Worm (Caenorhabditis elegans): ENCODE data around the gene acr-2.

The acr-2 gene

ce11 chrX:6735494-6735893 lies 33.1 kb downstream of the acr-2 start:
- TF ChIP-seq pha-4 (tag; optimal IDR thresholded peaks at IDR 0.05) (peak; percentile 3), lin-39 (tag; optimal IDR thresholded peaks at IDR 0.05) (peak; percentile 20), mdl-1 (tag; optimal IDR thresholded peaks at IDR 0.05) (peak; percentile 48), nhr-23 (tag; optimal IDR thresholded peaks at IDR 0.05) (peak; percentile 22), nfya-1 (tag; optimal IDR thresholded peaks at IDR 0.05; ENCODE audit: insufficient read depth) (peak; percentile 51), lsy-12 (tag; optimal IDR thresholded peaks at IDR 0.05) (peak; percentile 37), nhr-76 (tag; optimal IDR thresholded peaks at IDR 0.05) (no peak), nhr-25 (tag; optimal IDR thresholded peaks at IDR 0.05) (peak; percentile 54), nhr-43 (tag; optimal IDR thresholded peaks at IDR 0.05; ENCODE audit: poor library complexity, severe bottlenecking) (peak; percentile 76), unc-62 (GFP tag; optimal IDR thresholded peaks at IDR 0.05) (no peak)

- TF ChIP-seq nhr-25 (tag; optimal IDR thresholded peaks at IDR 0.05) (peak; percentile 97), hmg-11 (tag; optimal IDR thresholded peaks at IDR 0.05) (no peak), elt-3 (tag; optimal IDR thresholded peaks at IDR 0.05) (peak; percentile 84 to 98 (median 86)), daf-12 (tag; optimal IDR thresholded peaks at IDR 0.05) (no peak), mdl-1 (tag; optimal IDR thresholded peaks at IDR 0.05) (peak; percentile 92), nhr-11 (tag; optimal IDR thresholded peaks at IDR 0.05) (peak; percentile 61), zag-1 (tag; optimal IDR thresholded peaks at IDR 0.05) (no peak), pha-4 (tag; optimal IDR thresholded peaks at IDR 0.05) (peak; percentile 28), ceh-28 (tag; optimal IDR thresholded peaks at IDR 0.05) (no peak), ztf-4 (tag; optimal IDR thresholded peaks at IDR 0.05) (no peak), nhr-43 (tag; optimal IDR thresholded peaks at IDR 0.05; ENCODE audit: poor library complexity, severe bottlenecking) (peak; percentile 95), nhr-67 (tag; optimal IDR thresholded peaks at IDR 0.05) (no peak), jun-1 (tag; optimal IDR thresholded peaks at IDR 0.05) (peak; percentile 18), fkh-2 (tag; optimal IDR thresholded peaks at IDR 0.05) (no peak), egl-27 (tag; optimal IDR thresholded peaks at IDR 0.05) (peak; percentile 63), elt-1 (tag; optimal IDR thresholded peaks at IDR 0.05) (peak; percentile 26), pqm-1 (tag; optimal IDR thresholded peaks at IDR 0.05) (peak; percentile 46), elt-2 (tag; optimal IDR thresholded peaks at IDR 0.05) (peak; percentile 94), ceh-82 (tag; optimal IDR thresholded peaks at IDR 0.05) (no peak), snpc-4 (tag; optimal IDR thresholded peaks at IDR 0.05) (no peak), fkh-10 (GFP tag; optimal IDR thresholded peaks at IDR 0.05) (peak; percentile 90), lin-39 (tag; optimal IDR thresholded peaks at IDR 0.05) (no peak), tbx-2 (tag; optimal IDR thresholded peaks at IDR 0.05) (peak; percentile 62), lin-15B (tag; optimal IDR thresholded peaks at IDR 0.05) (no peak), mml-1 (tag; optimal IDR thresholded peaks at IDR 0.05) (peak; percentile 50), nhr-77 (tag; optimal IDR thresholded peaks at IDR 0.05) (no peak), nhr-23 (tag; optimal IDR thresholded peaks at IDR 0.05) (peak; percentile 74), nfya-1 (tag; optimal IDR thresholded peaks at IDR 0.05; ENCODE audit: insufficient read depth) (peak; percentile 28), unc-39 (tag; optimal IDR thresholded peaks at IDR 0.05) (no peak), sea-2 (GFP tag; optimal IDR thresholded peaks at IDR 0.05) (no peak), skn-1 (tag; optimal IDR thresholded peaks at IDR 0.05) (peak; percentile 16), unc-62 (GFP tag; optimal IDR thresholded peaks at IDR 0.05) (peak; percentile 59), fos-1 (tag; optimal IDR thresholded peaks at IDR 0.05) (no peak), eor-1 (tag; optimal IDR thresholded peaks at IDR 0.05) (no peak), ceh-9 (tag; optimal IDR thresholded peaks at IDR 0.05) (no peak), nhr-76 (tag; optimal IDR thresholded peaks at IDR 0.05) (no peak)
Measured at ce11 chrX:6736358-6736991, 34.1 kb downstream of the acr-2 start.

ce11 chrX:6737329-6738008 lies 35.1 kb downstream of the acr-2 start:
- TF ChIP-seq R02D3.7 (tag; optimal IDR thresholded peaks at IDR 0.05) (peak; percentile 68), egl-27 (tag; optimal IDR thresholded peaks at IDR 0.05) (no peak), lsy-12 (tag; optimal IDR thresholded peaks at IDR 0.05) (peak; percentile 53), mml-1 (tag; optimal IDR thresholded peaks at IDR 0.05) (peak; percentile 94), ceh-9 (tag; optimal IDR thresholded peaks at IDR 0.05) (no peak), ama-1 (optimal IDR thresholded peaks at IDR 0.05) (no peak), nhr-28 (tag; optimal IDR thresholded peaks at IDR 0.05) (no peak), nhr-77 (tag; optimal IDR thresholded peaks at IDR 0.05) (no peak), eor-1 (tag; optimal IDR thresholded peaks at IDR 0.05) (no peak), mdl-1 (tag; optimal IDR thresholded peaks at IDR 0.05) (peak; percentile 100), elt-1 (tag; optimal IDR thresholded peaks at IDR 0.05) (peak; percentile 87), ztf-11 (tag; optimal IDR thresholded peaks at IDR 0.05) (no peak), nhr-25 (tag; optimal IDR thresholded peaks at IDR 0.05) (peak; percentile 94), snpc-4 (tag; optimal IDR thresholded peaks at IDR 0.05) (peak; percentile 63), hmg-11 (tag; optimal IDR thresholded peaks at IDR 0.05) (peak; percentile 61), zag-1 (tag; optimal IDR thresholded peaks at IDR 0.05) (no peak), nhr-23 (tag; optimal IDR thresholded peaks at IDR 0.05) (peak; percentile 98), nhr-12 (tag; optimal IDR thresholded peaks at IDR 0.05) (no peak), skn-1 (tag; optimal IDR thresholded peaks at IDR 0.05) (no peak), pha-4 (tag; optimal IDR thresholded peaks at IDR 0.05) (peak; percentile 97), ceh-82 (tag; optimal IDR thresholded peaks at IDR 0.05) (peak; percentile 38), ceh-16 (tag; optimal IDR thresholded peaks at IDR 0.05) (no peak), egl-5 (tag; optimal IDR thresholded peaks at IDR 0.05) (peak; percentile 85), lin-15B (tag; optimal IDR thresholded peaks at IDR 0.05) (no peak), aly-2 (tag; optimal IDR thresholded peaks at IDR 0.05) (no peak), pqm-1 (tag; optimal IDR thresholded peaks at IDR 0.05) (peak; percentile 78), elt-2 (tag; optimal IDR thresholded peaks at IDR 0.05) (peak; percentile 92), nhr-43 (tag; optimal IDR thresholded peaks at IDR 0.05; ENCODE audit: poor library complexity, severe bottlenecking) (peak; percentile 98)
